Fruit fly (Drosophila melanogaster): ENCODE measurements around the gene Acp24A4.

Acp24A4 gene

dm6 chr2L:3656667-3657066, 37.0 kb downstream of the Acp24A4 start, which contains the start of gene for:
Gene for (minus strand): TSS chr2L:3656953.
- no peak for TF ChIP-seq CG8159 (tag; optimal IDR thresholded peaks at IDR 0.05)
- TF ChIP-seq CG32121 (GFP tag; IDR thresholded peaks at IDR 0.05), result peak; percentile 15; the same call in 1 of the 2 replicates
- TF ChIP-seq CG34367 (tag; optimal IDR thresholded peaks at IDR 0.05), result no peak
- no peak for TF ChIP-seq Pif1B (GFP tag; optimal IDR thresholded peaks at IDR 0.05)
- peak; percentile 6; the same call in 1 of the 2 replicates for TF ChIP-seq Ets98B (GFP tag; IDR thresholded peaks at IDR 0.05)
- no peak for TF ChIP-seq D1 (tag; optimal IDR thresholded peaks at IDR 0.05)
- TF ChIP-seq EcR (GFP tag; optimal IDR thresholded peaks at IDR 0.05), result no peak
- TF ChIP-seq CG17806 (tag; optimal IDR thresholded peaks at IDR 0.05), result peak; percentile 2
- TF ChIP-seq Pif1A (GFP tag; optimal IDR thresholded peaks at IDR 0.05), result no peak
- no peak for TF ChIP-seq Snoo (tag; optimal IDR thresholded peaks at IDR 0.05)
- no peak for TF ChIP-seq CG12605 (GFP tag; IDR thresholded peaks at IDR 0.05)

DNA sequence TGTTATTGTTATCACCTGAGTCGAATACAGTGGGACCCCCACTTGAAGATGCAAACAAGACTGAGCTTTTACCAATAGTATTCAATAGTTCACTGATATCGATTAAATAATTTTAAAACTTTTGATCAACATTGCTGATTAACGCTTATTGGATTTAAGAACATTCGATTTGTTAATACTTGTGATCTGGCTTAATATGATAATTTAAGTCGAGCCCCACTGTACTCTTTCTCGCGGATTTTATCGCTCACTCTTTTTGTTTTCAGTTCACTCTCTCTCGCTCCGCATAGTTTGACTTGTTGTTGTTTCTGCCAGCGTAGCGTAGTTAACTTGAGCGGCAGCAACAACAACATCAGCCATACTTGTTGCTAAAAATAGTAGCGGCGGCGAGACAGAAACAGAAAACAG, 38.0 kb downstream of the Acp24A4 start:
- TF ChIP-seq fd96Ca (GFP tag; IDR thresholded peaks at IDR 0.05) (peak; percentile 99), CG10348 (GFP tag; IDR thresholded peaks at IDR 0.05) (peak; percentile 91), CG15710 (tag; optimal IDR thresholded peaks at IDR 0.05) (peak; percentile 98), CG12605 (GFP tag; IDR thresholded peaks at IDR 0.05) (peak; percentile 98), Pif1A (GFP tag; optimal IDR thresholded peaks at IDR 0.05) (peak; percentile 99), CG8301 (tag; optimal IDR thresholded peaks at IDR 0.05) (peak; percentile 99), CG17806 (tag; optimal IDR thresholded peaks at IDR 0.05) (peak; percentile 98), D1 (tag; optimal IDR thresholded peaks at IDR 0.05) (peak; percentile 95), CG14655 (GFP tag; optimal IDR thresholded peaks at IDR 0.05) (peak; percentile 98), CG34367 (tag; optimal IDR thresholded peaks at IDR 0.05) (peak; percentile 97), CG4496 (GFP tag; IDR thresholded peaks at IDR 0.05) (peak; percentile 99), CG8159 (tag; optimal IDR thresholded peaks at IDR 0.05) (peak; percentile 98), gl (tag; optimal IDR thresholded peaks at IDR 0.05) (peak; percentile 97), CG9948 (tag; optimal IDR thresholded peaks at IDR 0.05) (peak; percentile 98), CG13204 (GFP tag; optimal IDR thresholded peaks at IDR 0.05) (peak; percentile 93), Ets98B (GFP tag; IDR thresholded peaks at IDR 0.05) (peak; percentile 99), Pif1B (GFP tag; optimal IDR thresholded peaks at IDR 0.05) (peak; percentile 99), Snoo (tag; optimal IDR thresholded peaks at IDR 0.05) (peak; percentile 99), CG32121 (GFP tag; IDR thresholded peaks at IDR 0.05) (peak; percentile 98), rn (GFP tag; IDR thresholded peaks at IDR 0.05) (peak; percentile 97), EcR (GFP tag; optimal IDR thresholded peaks at IDR 0.05) (peak; percentile 68)

- TF ChIP-seq EcR (GFP tag; optimal IDR thresholded peaks at IDR 0.05) (no peak), Snoo (tag; optimal IDR thresholded peaks at IDR 0.05) (no peak), Pif1A (GFP tag; optimal IDR thresholded peaks at IDR 0.05) (no peak), Ets98B (GFP tag; IDR thresholded peaks at IDR 0.05) (no peak), CG12605 (GFP tag; IDR thresholded peaks at IDR 0.05) (no peak), CG8301 (tag; optimal IDR thresholded peaks at IDR 0.05) (no peak), gl (tag; optimal IDR thresholded peaks at IDR 0.05) (no peak), CG13204 (GFP tag; optimal IDR thresholded peaks at IDR 0.05) (no peak)
Measured at dm6 chr2L:3654956-3655618, 38.6 kb downstream of the Acp24A4 start.

DNA sequence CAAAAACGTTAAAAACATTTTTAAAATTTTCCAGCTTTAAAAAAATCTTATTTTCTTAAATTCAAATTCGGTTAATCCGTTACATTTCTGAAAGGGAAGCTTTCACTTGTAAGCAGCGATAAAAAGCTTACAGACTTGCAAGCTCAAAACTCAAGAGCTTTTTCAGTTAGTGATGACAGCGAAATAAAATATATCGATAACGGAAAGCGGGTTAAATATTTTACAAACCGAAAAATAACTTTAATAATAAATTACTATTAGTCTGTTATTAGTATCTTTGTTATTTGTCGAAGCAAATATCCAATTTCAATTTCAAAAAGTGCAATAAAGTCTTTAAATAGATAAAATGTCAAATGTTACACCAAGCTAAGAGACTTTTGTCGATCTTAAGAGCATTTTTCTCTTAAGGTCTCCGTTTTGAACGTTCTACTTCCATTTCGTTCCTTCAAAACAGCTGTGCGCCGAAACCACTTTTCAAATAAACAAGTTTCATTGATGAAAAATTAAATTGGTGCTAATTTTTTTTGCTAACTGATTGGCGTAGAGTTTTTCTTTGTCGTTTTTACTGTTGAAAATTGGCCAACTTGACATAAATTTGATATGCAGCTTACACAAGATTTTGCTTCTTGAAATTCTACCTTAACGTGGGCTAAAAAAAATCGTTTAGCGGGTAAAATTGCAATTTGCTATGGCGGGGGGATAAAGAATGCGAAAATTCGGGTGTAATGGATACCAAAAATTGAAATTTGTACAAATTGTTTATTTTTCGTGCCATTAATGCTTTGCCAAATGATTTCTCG, 45.3 kb downstream of the Acp24A4 start:
- TF ChIP-seq D1 (tag; optimal IDR thresholded peaks at IDR 0.05) (no peak), CG9948 (tag; optimal IDR thresholded peaks at IDR 0.05) (no peak), fd96Ca (GFP tag; IDR thresholded peaks at IDR 0.05) (no peak), CG14655 (GFP tag; optimal IDR thresholded peaks at IDR 0.05) (no peak), CG8301 (tag; optimal IDR thresholded peaks at IDR 0.05) (no peak), Snoo (tag; optimal IDR thresholded peaks at IDR 0.05) (no peak), CG13204 (GFP tag; optimal IDR thresholded peaks at IDR 0.05) (no peak), Pif1B (GFP tag; optimal IDR thresholded peaks at IDR 0.05) (no peak), rn (GFP tag; IDR thresholded peaks at IDR 0.05) (no peak), CG15710 (tag; optimal IDR thresholded peaks at IDR 0.05) (no peak)

DNA sequence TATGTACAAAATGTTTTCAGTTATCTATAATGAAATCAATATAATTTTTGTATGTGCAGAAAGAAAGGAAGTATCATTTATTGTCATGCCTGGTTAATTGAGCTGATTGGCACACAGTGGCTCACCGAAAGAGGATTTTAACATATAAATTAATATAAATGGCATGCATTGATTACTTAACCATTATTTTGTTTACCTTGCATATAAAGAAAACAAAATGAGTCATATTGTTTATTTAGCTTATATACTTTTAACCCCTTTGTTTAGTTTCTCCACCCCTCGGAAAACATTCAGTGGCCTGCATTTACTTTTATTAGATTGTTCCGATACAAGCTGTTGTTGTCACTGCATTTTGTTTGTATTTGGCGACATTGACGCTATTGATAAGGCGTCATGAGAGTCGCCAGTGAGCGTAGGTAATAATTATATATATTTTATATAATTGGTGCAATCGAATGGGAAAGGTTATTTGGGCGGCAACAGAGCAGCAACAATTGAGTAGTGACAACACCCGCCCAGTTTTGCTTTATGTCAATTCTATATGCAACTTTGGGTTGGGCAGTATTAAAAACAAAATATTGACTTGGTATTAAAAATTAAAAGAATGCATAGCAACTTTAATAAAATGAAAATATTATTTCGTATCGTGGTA, 46.1 kb downstream of the Acp24A4 start:
- TF ChIP-seq fd96Ca (GFP tag; IDR thresholded peaks at IDR 0.05), result peak; percentile 22; the same call in 1 of the 3 replicates
- TF ChIP-seq CG10348 (GFP tag; IDR thresholded peaks at IDR 0.05), result no peak
- TF ChIP-seq D1 (tag; optimal IDR thresholded peaks at IDR 0.05), result no peak
- peak; percentile 84 for TF ChIP-seq CG4496 (GFP tag; IDR thresholded peaks at IDR 0.05)
- TF ChIP-seq EcR (GFP tag; optimal IDR thresholded peaks at IDR 0.05), result no peak
- TF ChIP-seq CG13204 (GFP tag; optimal IDR thresholded peaks at IDR 0.05), result no peak
- TF ChIP-seq CG12605 (GFP tag; IDR thresholded peaks at IDR 0.05), result peak; percentile 58
- TF ChIP-seq Ets98B (GFP tag; IDR thresholded peaks at IDR 0.05), result peak; percentile 78
- no peak for TF ChIP-seq CG8159 (tag; optimal IDR thresholded peaks at IDR 0.05)
- no peak for TF ChIP-seq CG17806 (tag; optimal IDR thresholded peaks at IDR 0.05)
- TF ChIP-seq CG15710 (tag; optimal IDR thresholded peaks at IDR 0.05), result peak; percentile 43
- TF ChIP-seq Pif1B (GFP tag; optimal IDR thresholded peaks at IDR 0.05), result peak; percentile 14
- TF ChIP-seq CG32121 (GFP tag; IDR thresholded peaks at IDR 0.05), result peak; percentile 82
- peak; percentile 56 for TF ChIP-seq CG14655 (GFP tag; optimal IDR thresholded peaks at IDR 0.05)
- TF ChIP-seq CG9948 (tag; optimal IDR thresholded peaks at IDR 0.05), result peak; percentile 23
- TF ChIP-seq CG8301 (tag; optimal IDR thresholded peaks at IDR 0.05), result peak; percentile 34
- peak; percentile 25 for TF ChIP-seq Pif1A (GFP tag; optimal IDR thresholded peaks at IDR 0.05)
- TF ChIP-seq gl (tag; optimal IDR thresholded peaks at IDR 0.05), result no peak
- TF ChIP-seq Snoo (tag; optimal IDR thresholded peaks at IDR 0.05), result peak; percentile 29

All from whole organism, pupa.